Fruit fly (Drosophila melanogaster) whole organism, prepupa: ENCODE measurements around the gene CG31826.

ENCODE experiments used
- Blimp-1 ChIP-seq: fragments of 200-800 bp; sonication (Bioruptor generic); optimal IDR thresholded peaks from 3 replicates; lab custom pipeline; 2017; ENCODE audit warnings: missing biosample characterization, missing genetic modification characterization, mild to moderate bottlenecking, moderate library complexity, missing genetic modification reagents
- CG10669 ChIP-seq: fragments of 200-800 bp; sonication (Bioruptor generic); optimal IDR thresholded peaks from 3 replicates; lab custom pipeline; 2018; ENCODE audit warnings: missing biosample characterization, mild to moderate bottlenecking, missing genetic modification characterization, moderate library complexity
- CG11294 ChIP-seq: fragments of 200-800 bp; sonication (Bioruptor generic); IDR thresholded peaks from 2 replicates; pipeline ENCODE4 v1.3.6; 2022; ENCODE audit warnings: missing biosample characterization, missing genetic modification characterization
- CG11762 ChIP-seq: fragments of 200-800 bp; sonication (Bioruptor generic); optimal IDR thresholded peaks from 3 replicates; lab custom pipeline; 2016; ENCODE audit warnings: missing biosample characterization, missing genetic modification characterization; ENCODE audit not compliant: insufficient read depth
- CG11902 ChIP-seq: fragments of 200-800 bp; sonication (Bioruptor generic); optimal IDR thresholded peaks from 3 replicates; lab custom pipeline; 2016; ENCODE audit warnings: missing biosample characterization, missing genetic modification characterization
- CG15336 ChIP-seq: fragments of 200-800 bp; sonication (Bioruptor generic); IDR thresholded peaks from 2 replicates; pipeline ENCODE4 v1.3.6; 2022; ENCODE audit warnings: missing biosample characterization, missing genetic modification characterization
- CG1621 ChIP-seq: fragments of 200-800 bp; sonication (Bioruptor generic); optimal IDR thresholded peaks from 3 replicates; lab custom pipeline; 2018; ENCODE audit warnings: missing biosample characterization, mild to moderate bottlenecking, missing genetic modification characterization
- CG16779 ChIP-seq: fragments of 200-800 bp; sonication (Bioruptor generic); optimal IDR thresholded peaks from 3 replicates; lab custom pipeline; 2017; ENCODE audit warnings: missing biosample characterization, mild to moderate bottlenecking, missing genetic modification characterization
- CG3032 ChIP-seq: fragments of 200-800 bp; optimal IDR thresholded peaks from 2 replicates; lab custom pipeline; 2019; ENCODE audit warnings: missing biosample characterization, mild to moderate bottlenecking, missing genetic modification characterization, moderate library complexity
- CG31627 ChIP-seq: fragments of 200-800 bp; sonication (Bioruptor generic); optimal IDR thresholded peaks from 3 replicates; lab custom pipeline; 2016; ENCODE audit warnings: missing biosample characterization, missing genetic modification characterization
- CG32006 ChIP-seq: fragments of 200-800 bp; sonication (Bioruptor generic); optimal IDR thresholded peaks from 3 replicates; lab custom pipeline; 2017; ENCODE audit warnings: missing biosample characterization, mild to moderate bottlenecking, missing genetic modification characterization
- CG3919 ChIP-seq: fragments of 200-800 bp; sonication (Bioruptor generic); optimal IDR thresholded peaks from 3 replicates; lab custom pipeline; 2016; ENCODE audit warnings: missing biosample characterization, missing genetic modification characterization
- CG4318 ChIP-seq: fragments of 200-800 bp; sonication (Bioruptor generic); optimal IDR thresholded peaks from 3 replicates; lab custom pipeline; 2017; ENCODE audit warnings: missing biosample characterization, mild to moderate bottlenecking, missing genetic modification characterization
- CG6163 ChIP-seq: fragments of 200-800 bp; sonication (Bioruptor generic); IDR thresholded peaks from 3 replicates; pipeline ENCODE4 v1.3.6; 2022; ENCODE audit warnings: missing biosample characterization, missing genetic modification characterization
- CG6792 ChIP-seq: fragments of 200-800 bp; sonication (Bioruptor generic); optimal IDR thresholded peaks from 3 replicates; lab custom pipeline; 2016; ENCODE audit warnings: missing biosample characterization, missing genetic modification characterization
- CG6808 ChIP-seq: fragments of 200-800 bp; sonication (Bioruptor generic); optimal IDR thresholded peaks from 3 replicates; lab custom pipeline; 2017; ENCODE audit warnings: missing biosample characterization, missing genetic modification characterization, mild to moderate bottlenecking, moderate library complexity, missing genetic modification reagents
- CG6854 ChIP-seq: fragments of 200-800 bp; sonication (Bioruptor generic); optimal IDR thresholded peaks from 2 replicates; lab custom pipeline; 2017; ENCODE audit warnings: missing biosample characterization, mild to moderate bottlenecking, missing genetic modification characterization
- CG7368 ChIP-seq: fragments of 200-800 bp; sonication (Bioruptor generic); optimal IDR thresholded peaks from 3 replicates; lab custom pipeline; 2016; ENCODE audit warnings: missing biosample characterization, missing genetic modification characterization
- CG8119 ChIP-seq: fragments of 200-800 bp; sonication (Bioruptor generic); IDR thresholded peaks from 3 replicates; pipeline ENCODE4 v1.3.6; 2022; ENCODE audit warnings: missing biosample characterization, missing genetic modification characterization
- CG8319 ChIP-seq: fragments of 200-800 bp; sonication (Bioruptor generic); optimal IDR thresholded peaks from 3 replicates; lab custom pipeline; 2016; ENCODE audit warnings: missing biosample characterization, missing genetic modification characterization
- CG9139 ChIP-seq: fragments of 200-800 bp; sonication (Bioruptor generic); optimal IDR thresholded peaks from 3 replicates; lab custom pipeline; 2017; ENCODE audit warnings: missing biosample characterization, mild to moderate bottlenecking, missing genetic modification characterization
- Eip78C ChIP-seq: fragments of 200-800 bp; sonication (Bioruptor generic); peaks from one replicate; lab custom pipeline; 2016; ENCODE audit warnings: missing biosample characterization, missing genetic modification characterization
- Eip93F ChIP-seq: fragments of 200-800 bp; sonication (Bioruptor generic); optimal IDR thresholded peaks from 2 replicates; lab custom pipeline; 2016; ENCODE audit warnings: missing biosample characterization, mild to moderate bottlenecking, missing genetic modification characterization
- Ets21C ChIP-seq: fragments of 200-800 bp; sonication (Bioruptor generic); optimal IDR thresholded peaks from 3 replicates; lab custom pipeline; 2016; ENCODE audit warnings: missing biosample characterization, missing genetic modification characterization
- Ets96B ChIP-seq: fragments of 200-800 bp; optimal IDR thresholded peaks from 2 replicates; lab custom pipeline; 2019; ENCODE audit warnings: missing biosample characterization, mild to moderate bottlenecking, missing genetic modification characterization, moderate library complexity
- Gug ChIP-seq: fragments of 200-800 bp; sonication (Bioruptor generic); IDR thresholded peaks from 2 replicates; pipeline ENCODE4 v1.3.6; 2022; ENCODE audit warnings: missing biosample characterization, missing genetic modification characterization
- Hr38 ChIP-seq: sonication (Bioruptor generic); optimal IDR thresholded peaks from 2 replicates; lab custom pipeline; 2016; ENCODE audit warnings: missing biosample characterization, missing genetic modification characterization
- Hr39 ChIP-seq: fragments of 200-800 bp; sonication (Bioruptor generic); optimal IDR thresholded peaks from 2 replicates; lab custom pipeline; 2016; ENCODE audit warnings: missing biosample characterization, missing genetic modification characterization
- Hr4 ChIP-seq: fragments of 200-800 bp; sonication (Bioruptor generic); optimal IDR thresholded peaks from 3 replicates; lab custom pipeline; 2016; ENCODE audit warnings: missing biosample characterization, missing genetic modification characterization
- Lpt ChIP-seq: fragments of 200-800 bp; sonication (Bioruptor generic); optimal IDR thresholded peaks from 3 replicates; lab custom pipeline; 2016; ENCODE audit warnings: missing biosample characterization, missing genetic modification characterization
- OdsH ChIP-seq: fragments of 200-800 bp; sonication (Bioruptor generic); optimal IDR thresholded peaks from 3 replicates; lab custom pipeline; 2016; ENCODE audit warnings: missing biosample characterization, missing genetic modification characterization
- Smox ChIP-seq: fragments of 200-800 bp; sonication (Bioruptor generic); optimal IDR thresholded peaks from 3 replicates; lab custom pipeline; 2016; ENCODE audit warnings: missing biosample characterization, missing genetic modification characterization
- Sox102F ChIP-seq: fragments of 200-800 bp; sonication (Bioruptor generic); optimal IDR thresholded peaks from 2 replicates; lab custom pipeline; 2016; ENCODE audit warnings: missing biosample characterization, mild to moderate bottlenecking, missing genetic modification characterization
- Sox15 ChIP-seq: fragments of 200-800 bp; sonication (Bioruptor generic); optimal IDR thresholded peaks from 3 replicates; lab custom pipeline; 2016; ENCODE audit warnings: missing biosample characterization, missing genetic modification characterization
- achi ChIP-seq: fragments of 200-800 bp; sonication (Bioruptor generic); optimal IDR thresholded peaks from 3 replicates; lab custom pipeline; 2016; ENCODE audit warnings: missing biosample characterization, missing genetic modification characterization
- acj6 ChIP-seq: fragments of 200-800 bp; sonication (Bioruptor generic); optimal IDR thresholded peaks from 3 replicates; lab custom pipeline; 2016; ENCODE audit warnings: missing biosample characterization, missing genetic modification characterization
- cyc ChIP-seq: fragments of 200-800 bp; sonication (Bioruptor generic); optimal IDR thresholded peaks from 3 replicates; lab custom pipeline; 2016; ENCODE audit warnings: missing biosample characterization, missing genetic modification characterization
- dac ChIP-seq: fragments of 200-800 bp; sonication (Bioruptor generic); optimal IDR thresholded peaks from 2 replicates; lab custom pipeline; 2017; ENCODE audit warnings: missing biosample characterization, mild to moderate bottlenecking, missing genetic modification characterization
- eg ChIP-seq: fragments of 200-800 bp; sonication (Bioruptor generic); IDR thresholded peaks from 3 replicates; pipeline ENCODE4 v1.3.6; 2022; ENCODE audit warnings: missing biosample characterization, missing genetic modification characterization
- esn ChIP-seq: fragments of 200-800 bp; sonication (Bioruptor generic); optimal IDR thresholded peaks from 2 replicates; lab custom pipeline; 2016; ENCODE audit warnings: missing biosample characterization, mild to moderate bottlenecking, missing genetic modification characterization, moderate library complexity
- fd59A ChIP-seq: fragments of 200-800 bp; sonication (Bioruptor generic); optimal IDR thresholded peaks from 2 replicates; lab custom pipeline; 2017; ENCODE audit warnings: missing biosample characterization, mild to moderate bottlenecking, missing genetic modification characterization, missing genetic modification reagents
- fd85E ChIP-seq: fragments of 200-800 bp; sonication (Bioruptor generic); optimal IDR thresholded peaks from 3 replicates; lab custom pipeline; 2016; ENCODE audit warnings: missing biosample characterization, missing genetic modification characterization
- net ChIP-seq: fragments of 200-800 bp; sonication (Bioruptor generic); optimal IDR thresholded peaks from 3 replicates; lab custom pipeline; 2016; ENCODE audit warnings: missing biosample characterization, missing genetic modification characterization
- pdm3 ChIP-seq: fragments of 200-800 bp; sonication (Bioruptor generic); optimal IDR thresholded peaks from 3 replicates; lab custom pipeline; 2016; ENCODE audit warnings: missing biosample characterization, missing genetic modification characterization
- svp ChIP-seq: fragments of 200-800 bp; sonication (Bioruptor generic); peaks from one replicate; lab custom pipeline; 2016; ENCODE audit warnings: missing biosample characterization, missing genetic modification characterization
- topi ChIP-seq: fragments of 200-800 bp; sonication (Bioruptor generic); optimal IDR thresholded peaks from 3 replicates; lab custom pipeline; 2016; ENCODE audit warnings: missing biosample characterization, missing genetic modification characterization
- vri ChIP-seq: fragments of 200-800 bp; sonication (Bioruptor generic); optimal IDR thresholded peaks from 3 replicates; lab custom pipeline; 2016; ENCODE audit warnings: missing biosample characterization, mild to moderate bottlenecking, missing genetic modification characterization

The CG31826 gene

dm6 chr2L:15745036-15745854, 27.7 kb downstream of the CG31826 start (continued):
- TF ChIP-seq CG31627 (GFP tag; lab: Kevin White, UChicago) (no peak), net (GFP tag; lab: Kevin White, UChicago) (no peak), Hr39 (no peak), CG6854 (GFP tag; lab: Kevin White, UChicago) (no peak), vri (no peak), Smox (GFP tag; lab: Kevin White, UChicago) (no peak), CG11762 (GFP tag; lab: Kevin White, UChicago) (no peak), Lpt (no peak), CG6808 (GFP tag; lab: Kevin White, UChicago) (no peak), CG11902 (no peak), Hr38 (GFP tag; lab: Kevin White, UChicago) (no peak), dac (GFP tag; lab: Kevin White, UChicago) (no peak), CG16779 (no peak), CG1621 (no peak), Hr4 (GFP tag; lab: Kevin White, UChicago) (no peak)

- TF ChIP-seq Eip93F (GFP tag; lab: Kevin White, UChicago) (peak; percentile 59), CG3919 (GFP tag; lab: Kevin White, UChicago) (peak; percentile 7), CG4318 (peak; percentile 12), Blimp-1 (GFP tag; lab: Kevin White, UChicago) (no peak), dac (GFP tag; lab: Kevin White, UChicago) (no peak), Hr4 (GFP tag; lab: Kevin White, UChicago) (peak; percentile 35), CG8319 (GFP tag; lab: Kevin White, UChicago) (no peak), CG6854 (GFP tag; lab: Kevin White, UChicago) (peak; percentile 54), CG6808 (GFP tag; lab: Kevin White, UChicago) (peak; percentile 19), svp (GFP tag; lab: Kevin White, UChicago) (peak; percentile 91), CG9139 (GFP tag; lab: Kevin White, UChicago) (no peak), CG1621 (peak; percentile 89), pdm3 (GFP tag; lab: Kevin White, UChicago) (peak; percentile 94), Sox15 (GFP tag; lab: Kevin White, UChicago) (peak; percentile 91), achi (GFP tag; lab: Kevin White, UChicago) (peak; percentile 92), CG3032 (tag; lab: Kevin White, UChicago) (peak; percentile 40), CG6163 (peak; percentile 81), esn (GFP tag; lab: Kevin White, UChicago) (peak; percentile 98), CG16779 (peak; percentile 78), Sox102F (GFP tag; lab: Kevin White, UChicago) (peak; percentile 96), Hr38 (GFP tag; lab: Kevin White, UChicago) (no peak), CG11762 (GFP tag; lab: Kevin White, UChicago) (no peak), topi (GFP tag; lab: Kevin White, UChicago) (peak; percentile 45), OdsH (peak; percentile 92), Hr39 (peak; percentile 97), fd85E (GFP tag; lab: Kevin White, UChicago) (no peak), CG11294 (GFP tag; lab: Robert Waterston, UW) (no peak), CG6792 (GFP tag; lab: Kevin White, UChicago) (peak; percentile 95), cyc (GFP tag; lab: Kevin White, UChicago) (peak; percentile 48), eg (GFP tag; lab: Robert Waterston, UW) (no peak), CG8119 (GFP tag; lab: Robert Waterston, UW) (0 out of 3 replicates have a peak, but pooled peaks have one; percentile 54), CG31627 (GFP tag; lab: Kevin White, UChicago) (peak; percentile 98), Lpt (peak; percentile 69), CG32006 (GFP tag; lab: Kevin White, UChicago) (peak; percentile 65), CG7368 (GFP tag; lab: Kevin White, UChicago) (peak; percentile 48), CG11902 (peak; percentile 53), vri (peak; percentile 94), Ets21C (GFP tag; lab: Kevin White, UChicago) (peak; percentile 96), Ets96B (tag; lab: Kevin White, UChicago) (peak; percentile 2), Gug (GFP tag; lab: Robert Waterston, UW) (no peak), CG10669 (GFP tag; lab: Kevin White, UChicago) (peak; percentile 32), CG15336 (GFP tag; lab: Robert Waterston, UW) (no peak), acj6 (GFP tag; lab: Kevin White, UChicago) (peak; percentile 96), Eip78C (peak; percentile 88), fd59A (GFP tag; lab: Kevin White, UChicago) (peak; percentile 93)
These were observed 29.3 kb downstream of the CG31826 start for dm6 chr2L:15743578-15743977.
